Worm (Caenorhabditis elegans) whole organism, late embryonic: ENCODE results near the gene C18A3.3.

Experiments
- C08G9.2 ChIP-seq: sonication (generic microtip); optimal IDR thresholded peaks from 2 replicates; lab custom pipeline; 2016; ENCODE audit warnings: mild to moderate bottlenecking, missing genetic modification characterization, moderate library complexity, missing compliant biosample characterization
- C38D4.7 ChIP-seq: fragments of 200-800 bp; sonication (Bioruptor generic); optimal IDR thresholded peaks from 2 replicates; lab custom pipeline; 2018; ENCODE audit warnings: mild to moderate bottlenecking, missing genetic modification characterization, moderate library complexity, missing compliant biosample characterization
- K09A11.1 ChIP-seq: sonication (generic microtip); optimal IDR thresholded peaks from 2 replicates; lab custom pipeline; 2017; ENCODE audit warnings: antibody characterized with exemption, mild to moderate bottlenecking, missing genetic modification characterization, missing compliant biosample characterization; ENCODE audit not compliant: insufficient read depth
- ama-1 ChIP-seq: fragments of 150-350 bp; optimal IDR thresholded peaks from 2 replicates; lab custom pipeline; 2014
- ceh-18 ChIP-seq: sonication (generic microtip); optimal IDR thresholded peaks from 2 replicates; lab custom pipeline; 2016; ENCODE audit warnings: missing genetic modification characterization, missing compliant biosample characterization
- ceh-19 ChIP-seq: fragments of 200-800 bp; sonication (Bioruptor generic); optimal IDR thresholded peaks from 2 replicates; lab custom pipeline; 2018; ENCODE audit warnings: mild to moderate bottlenecking, missing genetic modification characterization, missing compliant biosample characterization
- ceh-2 ChIP-seq: sonication (generic microtip); optimal IDR thresholded peaks from 2 replicates; lab custom pipeline; 2016; ENCODE audit warnings: missing genotype, missing genetic modification characterization, missing compliant biosample characterization
- ceh-30 ChIP-seq: fragments of 150-350 bp; optimal IDR thresholded peaks from 2 replicates; lab custom pipeline; 2014; ENCODE audit warnings: missing biosample characterization, missing genetic modification characterization
- ceh-31 ChIP-seq: sonication (generic microtip); optimal IDR thresholded peaks from 2 replicates; lab custom pipeline; 2016; ENCODE audit warnings: missing genetic modification characterization, missing compliant biosample characterization
- ceh-45 ChIP-seq: fragments of 200-800 bp; sonication (Bioruptor generic); IDR thresholded peaks from 2 replicates; pipeline ENCODE4 v1.3.6; 2022; ENCODE audit warnings: missing genetic modification reagents, missing genetic modification characterization, missing compliant biosample characterization
- ceh-48 ChIP-seq: sonication (generic microtip); optimal IDR thresholded peaks from 2 replicates; lab custom pipeline; 2016; ENCODE audit warnings: missing genetic modification characterization, inconsistent platforms, missing compliant biosample characterization
- ceh-6 ChIP-seq: fragments of 200-800 bp; sonication (Bioruptor generic); optimal IDR thresholded peaks from 2 replicates; lab custom pipeline; 2018; ENCODE audit warnings: mild to moderate bottlenecking, missing genetic modification characterization, missing compliant biosample characterization
- ceh-9 ChIP-seq: sonication (generic microtip); optimal IDR thresholded peaks from 2 replicates; lab custom pipeline; 2016; ENCODE audit warnings: mild to moderate bottlenecking, missing genetic modification characterization, inconsistent platforms, missing compliant biosample characterization
- che-1 ChIP-seq: sonication (generic microtip); optimal IDR thresholded peaks from 2 replicates; lab custom pipeline; 2016; ENCODE audit warnings: mild to moderate bottlenecking, missing genetic modification characterization, missing compliant biosample characterization
- dmd-4 ChIP-seq: sonication (generic microtip); optimal IDR thresholded peaks from 2 replicates; lab custom pipeline; 2016; ENCODE audit warnings: borderline replicate concordance, missing genetic modification characterization, missing compliant biosample characterization
- elt-2 ChIP-seq: sonication (generic microtip); optimal IDR thresholded peaks from 2 replicates; lab custom pipeline; 2016; ENCODE audit warnings: missing genetic modification reagents, missing genetic modification characterization, missing compliant biosample characterization
- elt-4 ChIP-seq: sonication (generic microtip); optimal IDR thresholded peaks from 2 replicates; lab custom pipeline; 2016; ENCODE audit warnings: missing genetic modification characterization, missing compliant biosample characterization
- eyg-1 ChIP-seq: sonication (generic microtip); optimal IDR thresholded peaks from 2 replicates; lab custom pipeline; 2016; ENCODE audit warnings: missing genotype, missing genetic modification characterization, missing compliant biosample characterization
- fkh-10 ChIP-seq: fragments of 150-350 bp; optimal IDR thresholded peaks from 2 replicates; lab custom pipeline; 2014; ENCODE audit warnings: missing biosample characterization, missing genetic modification reagents, missing genetic modification characterization
- fkh-6 ChIP-seq: sonication (generic microtip); optimal IDR thresholded peaks from 2 replicates; lab custom pipeline; 2016; ENCODE audit warnings: missing genetic modification characterization, missing compliant biosample characterization
- hlh-13 ChIP-seq: fragments of 200-800 bp; sonication (Bioruptor generic); optimal IDR thresholded peaks from 2 replicates; lab custom pipeline; 2018; ENCODE audit warnings: mild to moderate bottlenecking, missing genetic modification characterization, missing compliant biosample characterization
- hlh-15 ChIP-seq: sonication (generic microtip); optimal IDR thresholded peaks from 2 replicates; lab custom pipeline; 2016; ENCODE audit warnings: missing genetic modification characterization, missing compliant biosample characterization
- hlh-30 ChIP-seq: sonication (generic microtip); optimal IDR thresholded peaks from 2 replicates; lab custom pipeline; 2017; ENCODE audit warnings: antibody characterized with exemption, missing genetic modification characterization, missing compliant biosample characterization; ENCODE audit not compliant: insufficient read depth
- hlh-6 ChIP-seq: sonication (generic microtip); optimal IDR thresholded peaks from 2 replicates; lab custom pipeline; 2016; ENCODE audit warnings: missing genotype, missing genetic modification characterization, missing compliant biosample characterization
- hlh-8 ChIP-seq: sonication (generic microtip); optimal IDR thresholded peaks from 2 replicates; lab custom pipeline; 2016; ENCODE audit warnings: missing genotype, missing genetic modification characterization, missing compliant biosample characterization
- madf-2 ChIP-seq: sonication (generic microtip); optimal IDR thresholded peaks from 2 replicates; lab custom pipeline; 2017; ENCODE audit warnings: missing genetic modification characterization, missing compliant biosample characterization
- pqm-1 ChIP-seq: sonication (generic microtip); optimal IDR thresholded peaks from 2 replicates; lab custom pipeline; 2016; ENCODE audit warnings: missing genetic modification characterization, missing compliant biosample characterization
- ref-2 ChIP-seq: sonication (generic microtip); optimal IDR thresholded peaks from 2 replicates; lab custom pipeline; 2016; ENCODE audit warnings: missing genetic modification characterization, missing compliant biosample characterization
- sox-2 ChIP-seq: fragments of 200-800 bp; sonication (Bioruptor generic); IDR thresholded peaks from 2 replicates; pipeline ENCODE4 v1.3.6; 2022; ENCODE audit warnings: missing genetic modification reagents, missing genetic modification characterization, missing compliant biosample characterization
- syd-9 ChIP-seq: sonication (generic microtip); optimal IDR thresholded peaks from 2 replicates; lab custom pipeline; 2016; ENCODE audit warnings: mild to moderate bottlenecking, missing genetic modification characterization, moderate library complexity, missing compliant biosample characterization
- tbx-2 ChIP-seq: sonication (generic microtip); optimal IDR thresholded peaks from 2 replicates; lab custom pipeline; 2016; ENCODE audit warnings: missing genetic modification characterization, missing compliant biosample characterization
- unc-3 ChIP-seq, 2 experiments: fragments of 200-800 bp in 1 of 2; sonication (Bioruptor generic) in 1 of 2; sonication (generic microtip) in 1 of 2; conservative IDR thresholded peaks in 1 of 2; optimal IDR thresholded peaks in 1 of 2; 2 replicates each; pipeline versions ENCODE4 v1.3.6 to Lab custom; 2016 to 2022; ENCODE audit warnings: missing compliant biosample characterization in 2 of 2, missing genetic modification characterization in 2 of 2, missing genetic modification reagents in 1 of 2
- unc-86 ChIP-seq: sonication (generic microtip); optimal IDR thresholded peaks from 2 replicates; lab custom pipeline; 2016; ENCODE audit warnings: missing genetic modification characterization, missing compliant biosample characterization
- zip-5 ChIP-seq: sonication (generic microtip); optimal IDR thresholded peaks from 2 replicates; lab custom pipeline; 2016; ENCODE audit warnings: missing genetic modification characterization, missing compliant biosample characterization
- ztf-16 ChIP-seq: sonication (generic microtip); optimal IDR thresholded peaks from 2 replicates; lab custom pipeline; 2017; ENCODE audit warnings: missing genetic modification characterization, missing compliant biosample characterization

C18A3.3 gene

ce11 chrII:5742767-5743166 lies 26.7 kb downstream of the C18A3.3 start:
- no peak for TF ChIP-seq sox-2 (GFP tag; lab: Robert Waterston, UW)
- no peak for TF ChIP-seq ama-1
- no peak for TF ChIP-seq eyg-1 (tag; lab: Kevin White, UChicago)
- no peak for TF ChIP-seq unc-3 (GFP tag; conservative IDR thresholded peaks at IDR 0.05; lab: Robert Waterston, UW)
- TF ChIP-seq unc-3 (tag; optimal IDR thresholded peaks at IDR 0.05; lab: Kevin White, UChicago): no peak
- no peak for TF ChIP-seq ceh-18 (tag; lab: Kevin White, UChicago)
- TF ChIP-seq ceh-9 (tag; lab: Kevin White, UChicago): no peak
- TF ChIP-seq hlh-8 (tag; lab: Kevin White, UChicago): no peak
- TF ChIP-seq syd-9 (tag; lab: Kevin White, UChicago): no peak
- no peak for TF ChIP-seq madf-2 (tag; lab: Kevin White, UChicago)
- no peak for TF ChIP-seq che-1 (tag; lab: Kevin White, UChicago)
- no peak for TF ChIP-seq unc-86 (tag; lab: Kevin White, UChicago)
- no peak for TF ChIP-seq dmd-4
- no peak for TF ChIP-seq hlh-30 (tag; lab: Kevin White, UChicago)
- TF ChIP-seq fkh-10: no peak

ce11 chrII:5744342-5744741 lies 28.2 kb downstream of the C18A3.3 start:
- TF ChIP-seq C38D4.7 (no peak), C08G9.2 (tag; lab: Kevin White, UChicago) (no peak), hlh-30 (tag; lab: Kevin White, UChicago) (no peak), tbx-2 (tag; lab: Kevin White, UChicago) (no peak), hlh-15 (tag; lab: Kevin White, UChicago) (no peak), ceh-6 (GFP tag; lab: Kevin White, UChicago) (no peak), K09A11.1 (no peak), ceh-30 (tag; lab: Kevin White, UChicago) (no peak), hlh-13 (no peak), ztf-16 (tag; lab: Kevin White, UChicago) (no peak), ceh-19 (no peak), ceh-18 (tag; lab: Kevin White, UChicago) (no peak), ceh-31 (tag; lab: Kevin White, UChicago) (no peak), hlh-6 (no peak)

- TF ChIP-seq elt-2 (peak; percentile 3), zip-5 (no peak), che-1 (tag; lab: Kevin White, UChicago) (no peak), ceh-48 (no peak), ceh-45 (GFP tag; lab: Robert Waterston, UW) (no peak), ref-2 (tag; lab: Kevin White, UChicago) (no peak)
These were observed 29.0 kb downstream of the C18A3.3 start, which contains the start of gene F10C1.9 for ce11 chrII:5745088-5745487. TSS of gene F10C1.9 (minus strand) at chrII:5745284.

DNA sequence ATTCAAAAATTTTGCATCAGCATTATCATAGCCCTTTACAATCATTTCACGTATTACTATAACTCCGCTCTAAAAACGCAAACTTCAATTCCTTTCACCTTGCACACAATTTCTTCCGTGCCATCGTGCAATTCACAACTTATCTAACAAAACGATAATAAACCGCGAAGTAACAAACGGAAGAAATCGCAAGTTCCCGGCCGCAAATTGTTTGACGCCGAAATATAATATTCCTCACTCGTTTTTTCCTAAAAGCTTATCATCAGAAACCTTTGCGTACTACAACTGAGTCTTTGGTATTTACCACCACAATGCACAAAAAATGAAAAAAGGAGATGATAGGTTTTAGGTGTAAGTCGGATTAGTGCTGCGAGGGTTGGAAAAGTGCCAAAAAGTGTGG lies 31.2 kb downstream of the C18A3.3 start:
- TF ChIP-seq pqm-1 (tag; lab: Kevin White, UChicago) (no peak), ceh-2 (tag; lab: Kevin White, UChicago) (no peak), ceh-6 (GFP tag; lab: Kevin White, UChicago) (no peak), elt-4 (no peak), ceh-9 (tag; lab: Kevin White, UChicago) (no peak), C38D4.7 (no peak), fkh-6 (tag; lab: Kevin White, UChicago) (no peak), ama-1 (no peak), hlh-15 (tag; lab: Kevin White, UChicago) (no peak), zip-5 (no peak), syd-9 (tag; lab: Kevin White, UChicago) (no peak)

DNA sequence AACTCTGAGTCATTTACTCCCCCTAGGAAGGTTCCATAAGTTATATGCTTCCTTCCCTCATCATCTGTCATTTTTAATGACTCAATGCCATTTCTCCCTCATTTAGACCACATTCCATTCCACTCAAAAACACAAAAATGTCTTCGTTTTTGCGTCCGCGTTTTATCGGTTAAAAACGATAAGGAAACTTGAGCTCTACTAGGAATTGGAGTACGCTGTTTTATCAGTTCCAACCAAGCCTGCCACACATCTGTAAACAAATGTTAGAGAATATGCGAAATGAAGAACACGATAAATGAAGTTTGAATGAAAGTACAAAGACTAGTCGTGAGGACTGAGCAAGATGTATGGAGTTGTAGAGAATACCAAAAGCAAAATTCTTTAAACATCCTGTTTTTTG lies 32.3 kb downstream of the C18A3.3 start:
- TF ChIP-seq elt-2: peak; percentile 93
- TF ChIP-seq sox-2 (GFP tag; lab: Robert Waterston, UW): no peak
